Worm (Caenorhabditis elegans) whole organism, L3 larva: ENCODE data around the gene ugt-7.

Experiments
- ama-1 ChIP-seq: fragments of 150-350 bp; optimal IDR thresholded peaks from 2 replicates; lab custom pipeline; 2018
- unc-39 ChIP-seq: sonication (generic microtip); optimal IDR thresholded peaks from 4 replicates; lab custom pipeline; 2017; ENCODE audit warnings: missing biosample characterization, missing genetic modification characterization

DNA sequence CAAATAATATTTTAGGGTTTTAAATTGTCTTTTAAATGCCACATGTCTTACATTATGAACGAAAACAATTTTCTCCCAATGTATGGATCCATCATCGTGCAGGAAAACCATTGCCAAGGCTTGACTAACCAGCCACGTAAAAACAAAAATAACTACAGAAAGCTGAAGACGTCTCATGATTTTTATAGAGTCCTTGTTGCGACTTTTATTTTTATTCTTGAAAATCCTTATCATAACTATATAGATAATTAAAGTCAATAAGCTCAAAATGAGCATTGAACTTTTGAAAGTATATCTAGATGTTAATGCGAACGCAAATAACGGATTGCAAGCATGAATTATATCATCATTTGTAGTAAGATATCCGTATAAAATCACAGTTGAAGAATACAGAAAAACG lies 20.3 kb downstream of the ugt-7 start:
- no peak for TF ChIP-seq unc-39 (tag; lab: Kevin White, UChicago)
- TF ChIP-seq ama-1 (lab: Kevin White, UChicago), result no peak
